Worm (Caenorhabditis elegans): ENCODE results near the gene Y47D3A.31.

DNA sequence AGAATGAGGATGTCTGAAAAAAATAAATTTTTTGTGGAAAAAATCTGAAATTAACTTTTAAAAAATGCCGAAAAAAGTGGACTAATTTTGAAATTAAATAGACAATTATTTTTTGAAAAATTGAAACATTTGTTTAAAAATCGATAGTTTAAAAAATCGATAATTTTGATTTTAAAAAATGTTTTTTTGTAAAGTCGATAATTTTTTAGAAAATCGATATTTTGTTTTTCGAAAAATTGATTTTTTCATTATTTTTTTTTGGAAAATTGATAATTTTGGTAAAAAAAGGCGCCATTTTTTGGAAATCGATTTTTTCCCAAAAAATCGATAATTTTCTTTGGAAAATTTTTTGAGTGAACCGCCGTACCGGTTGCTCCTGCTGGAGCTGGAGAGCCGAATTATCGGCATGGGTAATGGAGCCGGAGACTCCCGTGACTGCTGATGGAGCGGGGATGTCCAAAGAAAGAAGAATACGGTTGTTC lies 15.3 kb upstream of the Y47D3A.31 start:
- no peak for TF ChIP-seq lsy-2 (tag; optimal IDR thresholded peaks at IDR 0.05)
- no peak for TF ChIP-seq snpc-4 (tag; optimal IDR thresholded peaks at IDR 0.05)
- no peak for TF ChIP-seq mep-1 (tag; optimal IDR thresholded peaks at IDR 0.05)
- no peak for TF ChIP-seq unc-62 (GFP tag; optimal IDR thresholded peaks at IDR 0.05)
- no peak for TF ChIP-seq unc-120 (tag; optimal IDR thresholded peaks at IDR 0.05; ENCODE audit: poor library complexity, severe bottlenecking)
- no peak for TF ChIP-seq mab-5 (tag; optimal IDR thresholded peaks at IDR 0.05)
- TF ChIP-seq elt-3 (tag; optimal IDR thresholded peaks at IDR 0.05) = no peak
- no peak for TF ChIP-seq lin-13 (tag; optimal IDR thresholded peaks at IDR 0.05)
- TF ChIP-seq nhr-76 (tag; optimal IDR thresholded peaks at IDR 0.05) = no peak
- no peak for TF ChIP-seq nhr-28 (tag; optimal IDR thresholded peaks at IDR 0.05)
- no peak for TF ChIP-seq sem-2 (GFP tag; optimal IDR thresholded peaks at IDR 0.05)
